Fruit fly (Drosophila melanogaster) whole organism, prepupa: ENCODE data around the gene C1GalTA.
A peak's percentile ranks its signal among the peaks of the same experiment; 100 is the strongest.

Experiments
- Blimp-1 ChIP-seq: fragments of 200-800 bp; sonication (Bioruptor generic); optimal IDR thresholded peaks from 3 replicates; lab custom pipeline; 2017; ENCODE audit warnings: missing biosample characterization, missing genetic modification characterization, mild to moderate bottlenecking, moderate library complexity, missing genetic modification reagents
- CG10631 ChIP-seq: fragments of 200-800 bp; sonication (Bioruptor generic); optimal IDR thresholded peaks from 2 replicates; lab custom pipeline; 2016; ENCODE audit warnings: missing biosample characterization, missing genetic modification characterization
- CG10669 ChIP-seq: fragments of 200-800 bp; sonication (Bioruptor generic); optimal IDR thresholded peaks from 3 replicates; lab custom pipeline; 2018; ENCODE audit warnings: missing biosample characterization, mild to moderate bottlenecking, missing genetic modification characterization, moderate library complexity
- CG11762 ChIP-seq: fragments of 200-800 bp; sonication (Bioruptor generic); optimal IDR thresholded peaks from 3 replicates; lab custom pipeline; 2016; ENCODE audit warnings: missing biosample characterization, missing genetic modification characterization; ENCODE audit not compliant: insufficient read depth
- CG11902 ChIP-seq: fragments of 200-800 bp; sonication (Bioruptor generic); optimal IDR thresholded peaks from 3 replicates; lab custom pipeline; 2016; ENCODE audit warnings: missing biosample characterization, missing genetic modification characterization
- CG1621 ChIP-seq: fragments of 200-800 bp; sonication (Bioruptor generic); optimal IDR thresholded peaks from 3 replicates; lab custom pipeline; 2018; ENCODE audit warnings: missing biosample characterization, mild to moderate bottlenecking, missing genetic modification characterization
- CG16779 ChIP-seq: fragments of 200-800 bp; sonication (Bioruptor generic); optimal IDR thresholded peaks from 3 replicates; lab custom pipeline; 2017; ENCODE audit warnings: missing biosample characterization, mild to moderate bottlenecking, missing genetic modification characterization
- CG3032 ChIP-seq: fragments of 200-800 bp; optimal IDR thresholded peaks from 2 replicates; lab custom pipeline; 2019; ENCODE audit warnings: missing biosample characterization, mild to moderate bottlenecking, missing genetic modification characterization, moderate library complexity
- CG34406 ChIP-seq: fragments of 200-800 bp; sonication (Bioruptor generic); optimal IDR thresholded peaks from 3 replicates; lab custom pipeline; 2016; ENCODE audit warnings: missing biosample characterization, missing genetic modification characterization
- CG3919 ChIP-seq: fragments of 200-800 bp; sonication (Bioruptor generic); optimal IDR thresholded peaks from 3 replicates; lab custom pipeline; 2016; ENCODE audit warnings: missing biosample characterization, missing genetic modification characterization
- CG4318 ChIP-seq: fragments of 200-800 bp; sonication (Bioruptor generic); optimal IDR thresholded peaks from 3 replicates; lab custom pipeline; 2017; ENCODE audit warnings: missing biosample characterization, mild to moderate bottlenecking, missing genetic modification characterization
- CG6792 ChIP-seq: fragments of 200-800 bp; sonication (Bioruptor generic); optimal IDR thresholded peaks from 3 replicates; lab custom pipeline; 2016; ENCODE audit warnings: missing biosample characterization, missing genetic modification characterization
- CG6854 ChIP-seq: fragments of 200-800 bp; sonication (Bioruptor generic); optimal IDR thresholded peaks from 2 replicates; lab custom pipeline; 2017; ENCODE audit warnings: missing biosample characterization, mild to moderate bottlenecking, missing genetic modification characterization
- CG7368 ChIP-seq: fragments of 200-800 bp; sonication (Bioruptor generic); optimal IDR thresholded peaks from 3 replicates; lab custom pipeline; 2016; ENCODE audit warnings: missing biosample characterization, missing genetic modification characterization
- CG8319 ChIP-seq: fragments of 200-800 bp; sonication (Bioruptor generic); optimal IDR thresholded peaks from 3 replicates; lab custom pipeline; 2016; ENCODE audit warnings: missing biosample characterization, missing genetic modification characterization
- CG8632 ChIP-seq: fragments of 200-800 bp; sonication (Bioruptor generic); optimal IDR thresholded peaks from 3 replicates; lab custom pipeline; 2016; ENCODE audit warnings: missing biosample characterization, missing genetic modification characterization
- CG9139 ChIP-seq: fragments of 200-800 bp; sonication (Bioruptor generic); optimal IDR thresholded peaks from 3 replicates; lab custom pipeline; 2017; ENCODE audit warnings: missing biosample characterization, mild to moderate bottlenecking, missing genetic modification characterization
- Eip75B ChIP-seq: fragments of 200-800 bp; sonication (Bioruptor generic); optimal IDR thresholded peaks from 3 replicates; lab custom pipeline; 2016; ENCODE audit warnings: missing biosample characterization, missing genetic modification characterization
- Eip78C ChIP-seq: fragments of 200-800 bp; sonication (Bioruptor generic); peaks from one replicate; lab custom pipeline; 2016; ENCODE audit warnings: missing biosample characterization, missing genetic modification characterization
- Eip93F ChIP-seq: fragments of 200-800 bp; sonication (Bioruptor generic); optimal IDR thresholded peaks from 2 replicates; lab custom pipeline; 2016; ENCODE audit warnings: missing biosample characterization, mild to moderate bottlenecking, missing genetic modification characterization
- Ets21C ChIP-seq: fragments of 200-800 bp; sonication (Bioruptor generic); optimal IDR thresholded peaks from 3 replicates; lab custom pipeline; 2016; ENCODE audit warnings: missing biosample characterization, missing genetic modification characterization
- Ets96B ChIP-seq: fragments of 200-800 bp; optimal IDR thresholded peaks from 2 replicates; lab custom pipeline; 2019; ENCODE audit warnings: missing biosample characterization, mild to moderate bottlenecking, missing genetic modification characterization, moderate library complexity
- Gug ChIP-seq: fragments of 200-800 bp; sonication (Bioruptor generic); IDR thresholded peaks from 2 replicates; pipeline ENCODE4 v1.3.6; 2022; ENCODE audit warnings: missing biosample characterization, missing genetic modification characterization
- Hr38 ChIP-seq: sonication (Bioruptor generic); optimal IDR thresholded peaks from 2 replicates; lab custom pipeline; 2016; ENCODE audit warnings: missing biosample characterization, missing genetic modification characterization
- Hr39 ChIP-seq: fragments of 200-800 bp; sonication (Bioruptor generic); optimal IDR thresholded peaks from 2 replicates; lab custom pipeline; 2016; ENCODE audit warnings: missing biosample characterization, missing genetic modification characterization
- Hr4 ChIP-seq: fragments of 200-800 bp; sonication (Bioruptor generic); optimal IDR thresholded peaks from 3 replicates; lab custom pipeline; 2016; ENCODE audit warnings: missing biosample characterization, missing genetic modification characterization
- Met ChIP-seq: fragments of 200-800 bp; sonication (Bioruptor generic); optimal IDR thresholded peaks from 3 replicates; lab custom pipeline; 2016; ENCODE audit warnings: missing biosample characterization, missing genetic modification characterization
- OdsH ChIP-seq: fragments of 200-800 bp; sonication (Bioruptor generic); optimal IDR thresholded peaks from 3 replicates; lab custom pipeline; 2016; ENCODE audit warnings: missing biosample characterization, missing genetic modification characterization
- Sox102F ChIP-seq: fragments of 200-800 bp; sonication (Bioruptor generic); optimal IDR thresholded peaks from 2 replicates; lab custom pipeline; 2016; ENCODE audit warnings: missing biosample characterization, mild to moderate bottlenecking, missing genetic modification characterization
- Sox14 ChIP-seq: fragments of 200-800 bp; sonication (Bioruptor generic); optimal IDR thresholded peaks from 3 replicates; lab custom pipeline; 2016; ENCODE audit warnings: missing biosample characterization, missing genetic modification characterization
- Sox15 ChIP-seq: fragments of 200-800 bp; sonication (Bioruptor generic); optimal IDR thresholded peaks from 3 replicates; lab custom pipeline; 2016; ENCODE audit warnings: missing biosample characterization, missing genetic modification characterization
- achi ChIP-seq: fragments of 200-800 bp; sonication (Bioruptor generic); optimal IDR thresholded peaks from 3 replicates; lab custom pipeline; 2016; ENCODE audit warnings: missing biosample characterization, missing genetic modification characterization
- acj6 ChIP-seq: fragments of 200-800 bp; sonication (Bioruptor generic); optimal IDR thresholded peaks from 3 replicates; lab custom pipeline; 2016; ENCODE audit warnings: missing biosample characterization, missing genetic modification characterization
- cyc ChIP-seq: fragments of 200-800 bp; sonication (Bioruptor generic); optimal IDR thresholded peaks from 3 replicates; lab custom pipeline; 2016; ENCODE audit warnings: missing biosample characterization, missing genetic modification characterization
- dac ChIP-seq: fragments of 200-800 bp; sonication (Bioruptor generic); optimal IDR thresholded peaks from 2 replicates; lab custom pipeline; 2017; ENCODE audit warnings: missing biosample characterization, mild to moderate bottlenecking, missing genetic modification characterization
- dsx ChIP-seq: fragments of 200-800 bp; optimal IDR thresholded peaks from 3 replicates; lab custom pipeline; 2019; ENCODE audit warnings: missing biosample characterization, mild to moderate bottlenecking, missing genetic modification characterization, moderate library complexity; ENCODE audit not compliant: poor library complexity, severe bottlenecking
- eg ChIP-seq: fragments of 200-800 bp; sonication (Bioruptor generic); IDR thresholded peaks from 3 replicates; pipeline ENCODE4 v1.3.6; 2022; ENCODE audit warnings: missing biosample characterization, missing genetic modification characterization
- esn ChIP-seq: fragments of 200-800 bp; sonication (Bioruptor generic); optimal IDR thresholded peaks from 2 replicates; lab custom pipeline; 2016; ENCODE audit warnings: missing biosample characterization, mild to moderate bottlenecking, missing genetic modification characterization, moderate library complexity
- fd85E ChIP-seq: fragments of 200-800 bp; sonication (Bioruptor generic); optimal IDR thresholded peaks from 3 replicates; lab custom pipeline; 2016; ENCODE audit warnings: missing biosample characterization, missing genetic modification characterization
- fkh ChIP-seq: fragments of 200-800 bp; sonication (Bioruptor generic); optimal IDR thresholded peaks from 3 replicates; lab custom pipeline; 2017; ENCODE audit warnings: missing biosample characterization, mild to moderate bottlenecking, missing genetic modification characterization, moderate library complexity
- lz ChIP-seq: fragments of 200-800 bp; sonication (Bioruptor generic); optimal IDR thresholded peaks from 3 replicates; lab custom pipeline; 2016; ENCODE audit warnings: missing biosample characterization, missing genetic modification characterization
- net ChIP-seq: fragments of 200-800 bp; sonication (Bioruptor generic); optimal IDR thresholded peaks from 3 replicates; lab custom pipeline; 2016; ENCODE audit warnings: missing biosample characterization, missing genetic modification characterization
- pdm3 ChIP-seq: fragments of 200-800 bp; sonication (Bioruptor generic); optimal IDR thresholded peaks from 3 replicates; lab custom pipeline; 2016; ENCODE audit warnings: missing biosample characterization, missing genetic modification characterization
- salr ChIP-seq, 2 experiments: fragments of 200-800 bp; sonication (Bioruptor generic); optimal IDR thresholded peaks; 3 replicates each; lab custom pipeline; 2016 to 2018; ENCODE audit warnings: missing biosample characterization in 2 of 2, missing genetic modification characterization in 2 of 2, mild to moderate bottlenecking in 1 of 2
- ss ChIP-seq, 2 experiments: fragments of 200-800 bp; sonication (Bioruptor generic); optimal IDR thresholded peaks; 2 replicates in 1 of 2; 3 replicates in 1 of 2; lab custom pipeline; 2017 to 2018; ENCODE audit warnings: mild to moderate bottlenecking in 2 of 2, missing biosample characterization in 2 of 2, missing genetic modification characterization in 2 of 2, moderate library complexity in 1 of 2
- svp ChIP-seq: fragments of 200-800 bp; sonication (Bioruptor generic); peaks from one replicate; lab custom pipeline; 2016; ENCODE audit warnings: missing biosample characterization, missing genetic modification characterization
- topi ChIP-seq: fragments of 200-800 bp; sonication (Bioruptor generic); optimal IDR thresholded peaks from 3 replicates; lab custom pipeline; 2016; ENCODE audit warnings: missing biosample characterization, missing genetic modification characterization
- vri ChIP-seq: fragments of 200-800 bp; sonication (Bioruptor generic); optimal IDR thresholded peaks from 3 replicates; lab custom pipeline; 2016; ENCODE audit warnings: missing biosample characterization, mild to moderate bottlenecking, missing genetic modification characterization

Gene C1GalTA

dm6 chr2L:8941736-8942337, 9.2 kb downstream of the C1GalTA start, which contains the start of gene Argl:
Argl (minus strand) TSS chr2L:8942105.
- no peak for TF ChIP-seq Ets21C (GFP tag; lab: Kevin White, UChicago)
- TF ChIP-seq CG6854 (GFP tag; lab: Kevin White, UChicago) = no peak
- peak; percentile 18 for TF ChIP-seq CG8632 (GFP tag; lab: Kevin White, UChicago)
- no peak for TF ChIP-seq achi (GFP tag; lab: Kevin White, UChicago)
- no peak for TF ChIP-seq CG3919 (GFP tag; lab: Kevin White, UChicago)
- no peak for TF ChIP-seq CG1621 (tag; lab: Kevin White, UChicago)
- no peak for TF ChIP-seq CG10669
- no peak for TF ChIP-seq dsx (GFP tag; lab: Kevin White, UChicago)
- no peak for TF ChIP-seq dac (GFP tag; lab: Kevin White, UChicago)
- TF ChIP-seq Hr4 (GFP tag; lab: Kevin White, UChicago) = peak; percentile 28
- no peak for TF ChIP-seq ss (GFP tag; optimal IDR thresholded peaks at IDR 0.05; lab: Kevin White, UChicago)
- peak; percentile 12 for TF ChIP-seq CG16779
- TF ChIP-seq pdm3 (GFP tag; lab: Kevin White, UChicago) = peak; percentile 3
- TF ChIP-seq Met (GFP tag; lab: Kevin White, UChicago) = peak; percentile 18
- no peak for TF ChIP-seq Eip93F (GFP tag; lab: Kevin White, UChicago)
- TF ChIP-seq CG9139 (GFP tag; lab: Kevin White, UChicago) = no peak
- no peak for TF ChIP-seq CG3032 (tag; lab: Kevin White, UChicago)
- TF ChIP-seq vri = peak; percentile 51
- TF ChIP-seq CG11762 (GFP tag; lab: Kevin White, UChicago) = no peak
- TF ChIP-seq salr (GFP tag; optimal IDR thresholded peaks at IDR 0.05; lab: Kevin White, UChicago) = no peak
- TF ChIP-seq Hr39 (GFP tag; lab: Kevin White, UChicago) = no peak
- no peak for TF ChIP-seq CG8319 (GFP tag; lab: Kevin White, UChicago)
- no peak for TF ChIP-seq cyc
- TF ChIP-seq Sox14 (GFP tag; lab: Kevin White, UChicago) = no peak
- TF ChIP-seq CG11902 (GFP tag; lab: Kevin White, UChicago) = no peak
- no peak for TF ChIP-seq lz
- no peak for TF ChIP-seq Sox102F (GFP tag; lab: Kevin White, UChicago)
- TF ChIP-seq esn = no peak
- peak; percentile 8 for TF ChIP-seq net (GFP tag; lab: Kevin White, UChicago)
- no peak for TF ChIP-seq CG4318 (GFP tag; lab: Kevin White, UChicago)
- peak; percentile 20 for TF ChIP-seq fkh
- TF ChIP-seq CG6792 (GFP tag; lab: Kevin White, UChicago) = no peak
- TF ChIP-seq Eip78C = peak; percentile 83
- TF ChIP-seq CG7368 = no peak
- TF ChIP-seq svp = peak; percentile 87
- no peak for TF ChIP-seq fd85E (GFP tag; lab: Kevin White, UChicago)
- TF ChIP-seq CG34406 (GFP tag; lab: Kevin White, UChicago) = no peak
- TF ChIP-seq topi (GFP tag; lab: Kevin White, UChicago) = peak; percentile 12
- TF ChIP-seq OdsH (GFP tag; lab: Kevin White, UChicago) = no peak
- no peak for TF ChIP-seq acj6
- TF ChIP-seq Sox15 = no peak
- TF ChIP-seq Hr38 (GFP tag; lab: Kevin White, UChicago) = no peak
- no peak for TF ChIP-seq Gug (GFP tag; lab: Robert Waterston, UW)
- TF ChIP-seq Blimp-1 (GFP tag; lab: Kevin White, UChicago) = no peak
- TF ChIP-seq Eip75B (GFP tag; lab: Kevin White, UChicago) = peak; percentile 36
- TF ChIP-seq Ets96B (tag; lab: Kevin White, UChicago) = no peak
- peak; percentile 8; the same call in 1 of the 3 replicates for TF ChIP-seq eg (GFP tag; lab: Robert Waterston, UW)
- no peak for TF ChIP-seq CG10631 (GFP tag; lab: Kevin White, UChicago)
